Worm (Caenorhabditis elegans): Measurements from ENCODE around the gene K04D7.6.

ce11 chrIV:10216704-10217296 is 10.7 kb upstream of the K04D7.6 start:
- TF ChIP-seq ztf-28 (GFP tag; IDR thresholded peaks at IDR 0.05) = no peak
- no peak for TF ChIP-seq T26A5.8 (tag; optimal IDR thresholded peaks at IDR 0.05)
